Fruit fly (Drosophila melanogaster) whole organism, embryonic: ENCODE measurements around the gene yl.

Experiments used
- Abd-B ChIP-seq: fragments of 200-800 bp; sonication (Bioruptor generic); optimal IDR thresholded peaks from 2 replicates; lab custom pipeline; 2018; ENCODE audit warnings: missing biosample characterization, mild to moderate bottlenecking, missing genetic modification characterization, moderate library complexity
- BEAF-32 ChIP-seq: fragments of 200-800 bp; sonication (Bioruptor generic); optimal IDR thresholded peaks from 3 replicates; lab custom pipeline; 2017; ENCODE audit warnings: missing biosample characterization, missing genetic modification characterization, mild to moderate bottlenecking, moderate library complexity, missing genetic modification reagents
- CG10431 ChIP-seq: fragments of 200-800 bp; sonication (Bioruptor generic); optimal IDR thresholded peaks from 3 replicates; lab custom pipeline; 2018; ENCODE audit warnings: missing biosample characterization, mild to moderate bottlenecking, missing genetic modification characterization
- CG10543 ChIP-seq: fragments of 200-800 bp; sonication (Bioruptor generic); optimal IDR thresholded peaks from 3 replicates; lab custom pipeline; 2017; ENCODE audit warnings: missing biosample characterization, mild to moderate bottlenecking, missing genetic modification characterization, moderate library complexity
- CG11398 ChIP-seq: fragments of 200-800 bp; sonication (Bioruptor generic); optimal IDR thresholded peaks from 2 replicates; lab custom pipeline; 2016; ENCODE audit warnings: missing biosample characterization, missing genetic modification characterization
- CG12104 ChIP-seq: fragments of 200-800 bp; sonication (Bioruptor generic); optimal IDR thresholded peaks from 3 replicates; lab custom pipeline; 2016; ENCODE audit warnings: missing biosample characterization, missing genetic modification characterization
- CG1233 ChIP-seq: fragments of 200-800 bp; sonication (Bioruptor generic); optimal IDR thresholded peaks from 4 replicates; lab custom pipeline; 2018; ENCODE audit warnings: missing biosample characterization, mild to moderate bottlenecking, missing genetic modification characterization
- CG12769 ChIP-seq: fragments of 200-800 bp; sonication (Bioruptor generic); optimal IDR thresholded peaks from 2 replicates; lab custom pipeline; 2019; ENCODE audit warnings: missing biosample characterization, mild to moderate bottlenecking, missing genetic modification characterization, moderate library complexity
- CG14014 ChIP-seq: fragments of 200-800 bp; sonication (Bioruptor generic); IDR thresholded peaks from 2 replicates; pipeline ENCODE4 v1.3.6; 2022; ENCODE audit warnings: missing biosample characterization, missing genetic modification characterization
- CG1792 ChIP-seq: fragments of 200-800 bp; sonication (Bioruptor generic); optimal IDR thresholded peaks from 2 replicates; lab custom pipeline; 2016; ENCODE audit warnings: missing biosample characterization, missing genetic modification characterization
- CG18619 ChIP-seq: fragments of 200-800 bp; sonication (Bioruptor generic); optimal IDR thresholded peaks from 3 replicates; lab custom pipeline; 2017; ENCODE audit warnings: missing biosample characterization, mild to moderate bottlenecking, missing genetic modification characterization
- CG30020 ChIP-seq: fragments of 200-800 bp; optimal IDR thresholded peaks from 2 replicates; lab custom pipeline; 2019; ENCODE audit warnings: missing biosample characterization, mild to moderate bottlenecking, missing genetic modification characterization, moderate library complexity
- CG3065 ChIP-seq: fragments of 200-800 bp; sonication (Bioruptor generic); optimal IDR thresholded peaks from 2 replicates; lab custom pipeline; 2016; ENCODE audit warnings: missing biosample characterization, missing genetic modification characterization
- CG42726 ChIP-seq: fragments of 200-800 bp; sonication (Bioruptor generic); IDR thresholded peaks from 2 replicates; pipeline ENCODE4 v1.3.6; 2022; ENCODE audit warnings: missing biosample characterization, missing genetic modification characterization; ENCODE audit not compliant: partially characterized antibody
- CG4617 ChIP-seq: fragments of 200-800 bp; sonication (Bioruptor generic); optimal IDR thresholded peaks from 3 replicates; lab custom pipeline; 2016; ENCODE audit warnings: missing biosample characterization, missing genetic modification characterization, borderline replicate concordance
- CG6765 ChIP-seq: fragments of 200-800 bp; sonication (Bioruptor generic); optimal IDR thresholded peaks from 3 replicates; lab custom pipeline; 2017; ENCODE audit warnings: missing biosample characterization, mild to moderate bottlenecking, missing genetic modification characterization
- CG8089 ChIP-seq: fragments of 200-800 bp; sonication (Bioruptor generic); optimal IDR thresholded peaks from 3 replicates; lab custom pipeline; 2016; ENCODE audit warnings: missing biosample characterization, missing genetic modification characterization
- CG8944 ChIP-seq: fragments of 200-800 bp; sonication (Bioruptor generic); optimal IDR thresholded peaks from 3 replicates; lab custom pipeline; 2016; ENCODE audit warnings: missing biosample characterization, missing genetic modification characterization
- CG9437 ChIP-seq: fragments of 200-800 bp; sonication (Bioruptor generic); optimal IDR thresholded peaks from 2 replicates; lab custom pipeline; 2018; ENCODE audit warnings: missing biosample characterization, mild to moderate bottlenecking, missing genetic modification characterization
- CoRest ChIP-seq: fragments of 200-800 bp; sonication (Bioruptor generic); optimal IDR thresholded peaks from 3 replicates; lab custom pipeline; 2018; ENCODE audit warnings: missing biosample characterization, mild to moderate bottlenecking, missing genetic modification characterization, moderate library complexity
- CrebB ChIP-seq: fragments of 200-800 bp; sonication (Bioruptor generic); optimal IDR thresholded peaks from 3 replicates; lab custom pipeline; 2018; ENCODE audit warnings: missing biosample characterization, mild to moderate bottlenecking, missing genetic modification characterization
- Ets65A ChIP-seq: fragments of 200-800 bp; sonication (Bioruptor generic); peaks from one replicate; lab custom pipeline; 2016; ENCODE audit warnings: missing biosample characterization, missing genetic modification characterization
- Lhr ChIP-seq: fragments of 200-800 bp; sonication (Bioruptor generic); optimal IDR thresholded peaks from 3 replicates; lab custom pipeline; 2017; ENCODE audit warnings: mild to moderate bottlenecking, missing biosample characterization, missing genetic modification reagents, missing genetic modification characterization
- Lpt ChIP-seq: fragments of >200 bp; optimal IDR thresholded peaks from 2 replicates; lab custom pipeline; 2018; ENCODE audit warnings: missing biosample characterization, missing genetic modification characterization
- Opbp ChIP-seq: fragments of 200-800 bp; sonication (Bioruptor generic); IDR thresholded peaks from 3 replicates; pipeline ENCODE4 v1.3.6; 2022; ENCODE audit warnings: missing biosample characterization, missing genetic modification characterization; ENCODE audit not compliant: partially characterized antibody
- PHDP ChIP-seq: fragments of 200-800 bp; sonication (Bioruptor generic); optimal IDR thresholded peaks from 3 replicates; lab custom pipeline; 2018; ENCODE audit warnings: missing biosample characterization, mild to moderate bottlenecking, missing genetic modification characterization, moderate library complexity
- Side ChIP-seq: fragments of 200-800 bp; sonication (Bioruptor generic); optimal IDR thresholded peaks from 2 replicates; lab custom pipeline; 2016; ENCODE audit warnings: missing biosample characterization, missing genetic modification characterization
- Sin3A ChIP-seq: fragments of >200 bp; optimal IDR thresholded peaks from 2 replicates; lab custom pipeline; 2018
- Sox100B ChIP-seq: fragments of 200-800 bp; sonication (Bioruptor generic); optimal IDR thresholded peaks from 3 replicates; lab custom pipeline; 2018; ENCODE audit warnings: missing biosample characterization, mild to moderate bottlenecking, missing genetic modification characterization
- abd-A ChIP-seq: fragments of 200-800 bp; sonication (Bioruptor generic); optimal IDR thresholded peaks from 3 replicates; lab custom pipeline; 2019; ENCODE audit warnings: missing biosample characterization, mild to moderate bottlenecking, missing genetic modification characterization, moderate library complexity
- al ChIP-seq: fragments of 200-800 bp; sonication (Bioruptor generic); IDR thresholded peaks from 2 replicates; pipeline ENCODE4 v1.3.6; 2022; ENCODE audit warnings: missing biosample characterization, missing genetic modification characterization
- bbx ChIP-seq: fragments of 200-800 bp; sonication (Bioruptor generic); IDR thresholded peaks from 2 replicates; pipeline ENCODE4 v1.3.6; 2022; ENCODE audit warnings: missing biosample characterization, missing genetic modification characterization; ENCODE audit not compliant: partially characterized antibody
- cad ChIP-seq: fragments of >200 bp; optimal IDR thresholded peaks from 2 replicates; lab custom pipeline; 2017; ENCODE audit warnings: missing biosample characterization, missing genetic modification characterization
- caup ChIP-seq: fragments of 200-800 bp; sonication (Bioruptor generic); optimal IDR thresholded peaks from 3 replicates; lab custom pipeline; 2017; ENCODE audit warnings: missing biosample characterization, mild to moderate bottlenecking, missing genetic modification characterization, moderate library complexity; ENCODE audit not compliant: severe bottlenecking
- chn ChIP-seq: fragments of 200-800 bp; sonication (Bioruptor generic); optimal IDR thresholded peaks from 2 replicates; lab custom pipeline; 2016; ENCODE audit warnings: missing biosample characterization, missing genetic modification characterization
- ci ChIP-seq: fragments of 200-800 bp; sonication (Bioruptor generic); IDR thresholded peaks from 3 replicates; pipeline ENCODE4 v1.3.6; 2022; ENCODE audit warnings: missing biosample characterization, missing genetic modification characterization
- crp ChIP-seq, 2 experiments: fragments of 200-800 bp; sonication (Bioruptor generic); optimal IDR thresholded peaks; 2 replicates in 1 of 2; 3 replicates in 1 of 2; lab custom pipeline; 2017; ENCODE audit warnings: missing biosample characterization in 2 of 2, missing genetic modification characterization in 2 of 2, mild to moderate bottlenecking in 1 of 2, moderate library complexity in 1 of 2
- da ChIP-seq: fragments of 200-800 bp; sonication (Bioruptor generic); optimal IDR thresholded peaks from 2 replicates; lab custom pipeline; 2016; ENCODE audit warnings: missing biosample characterization, missing genetic modification characterization
- dysf ChIP-seq: fragments of 200-800 bp; sonication (Bioruptor generic); IDR thresholded peaks from 3 replicates; pipeline ENCODE4 v1.3.6; 2022; ENCODE audit warnings: missing biosample characterization, missing genetic modification characterization
- esg ChIP-seq: fragments of 200-800 bp; sonication (Bioruptor generic); conservative IDR thresholded peaks from 2 replicates; pipeline ENCODE4 v1.3.6; 2022; ENCODE audit warnings: missing biosample characterization, missing genetic modification characterization
- eve ChIP-seq, 2 experiments: fragments of >200 bp; optimal IDR thresholded peaks; 2 replicates each; lab custom pipeline; 2017; ENCODE audit warnings: missing biosample characterization in 2 of 2, missing genetic modification characterization in 2 of 2
- gce ChIP-seq: fragments of 200-800 bp; sonication (Bioruptor generic); IDR thresholded peaks from 3 replicates; pipeline ENCODE4 v1.3.6; 2022; ENCODE audit warnings: missing biosample characterization, missing genetic modification characterization
- gcm ChIP-seq: fragments of 200-800 bp; sonication (Bioruptor generic); optimal IDR thresholded peaks from 2 replicates; lab custom pipeline; 2019; ENCODE audit warnings: missing biosample characterization, mild to moderate bottlenecking, missing genetic modification characterization, moderate library complexity
- grau ChIP-seq: fragments of 200-800 bp; optimal IDR thresholded peaks from 3 replicates; lab custom pipeline; 2019; ENCODE audit warnings: missing biosample characterization, mild to moderate bottlenecking, missing genetic modification characterization, moderate library complexity
- hkb ChIP-seq, 2 experiments: fragments of 200-800 bp in 1 of 2; fragments of >200 bp in 1 of 2; sonication (Bioruptor generic) in 1 of 2; IDR thresholded peaks in 1 of 2; optimal IDR thresholded peaks in 1 of 2; 2 replicates each; pipeline versions ENCODE4 v1.3.6 to Lab custom; 2017 to 2022; ENCODE audit warnings: missing biosample characterization in 1 of 2, missing genetic modification characterization in 1 of 2
- inv ChIP-seq: fragments of 200-800 bp; sonication (Bioruptor generic); IDR thresholded peaks from 2 replicates; pipeline ENCODE4 v1.3.6; 2022; ENCODE audit warnings: missing biosample characterization, missing genetic modification characterization; ENCODE audit not compliant: partially characterized antibody
- row ChIP-seq: fragments of 200-800 bp; sonication (Bioruptor generic); IDR thresholded peaks from 3 replicates; pipeline ENCODE4 v1.3.6; 2022; ENCODE audit warnings: missing biosample characterization, missing genetic modification characterization
- slou ChIP-seq: fragments of 200-800 bp; sonication (Bioruptor generic); optimal IDR thresholded peaks from 3 replicates; lab custom pipeline; 2016; ENCODE audit warnings: missing biosample characterization, missing genetic modification characterization
- tin ChIP-seq: fragments of 200-800 bp; sonication (Bioruptor generic); optimal IDR thresholded peaks from 3 replicates; lab custom pipeline; 2016; ENCODE audit warnings: missing biosample characterization, missing genetic modification characterization
- wor ChIP-seq: fragments of 200-800 bp; sonication (Bioruptor generic); IDR thresholded peaks from 2 replicates; pipeline ENCODE4 v1.3.6; 2022; ENCODE audit warnings: missing biosample characterization, missing genetic modification characterization

yl gene

dm6 chrX:14218045-14218483 is 25.1 kb downstream of the yl start (continued):
- peak; percentile 55 for TF ChIP-seq chn
- no peak for TF ChIP-seq CG10431 (GFP tag; lab: Kevin White, UChicago)
- TF ChIP-seq CG9437 (GFP tag; lab: Kevin White, UChicago) = peak; percentile 75
- TF ChIP-seq gcm (GFP tag; lab: Kevin White, UChicago) = peak; percentile 86
- no peak for TF ChIP-seq bbx
- peak; percentile 40 for TF ChIP-seq CG8089 (GFP tag; lab: Kevin White, UChicago)
- TF ChIP-seq Lhr (GFP tag; lab: Kevin White, UChicago) = peak; percentile 69
- peak; percentile 16 for TF ChIP-seq CG3065 (GFP tag; lab: Kevin White, UChicago)
- TF ChIP-seq BEAF-32 (GFP tag; lab: Kevin White, UChicago) = no peak
- peak; percentile 51 for TF ChIP-seq CG30020 (tag; lab: Kevin White, UChicago)
- peak; percentile 89 for TF ChIP-seq grau (tag; lab: Kevin White, UChicago)
- no peak for TF ChIP-seq CG11398 (GFP tag; lab: Kevin White, UChicago)
- peak; percentile 93 for TF ChIP-seq dysf (GFP tag; lab: Robert Waterston, UW)
- TF ChIP-seq CG14014 (GFP tag; lab: Robert Waterston, UW) = peak; percentile 84
- no peak for TF ChIP-seq CG42726 (GFP tag; lab: Robert Waterston, UW)
- peak; percentile 53 for TF ChIP-seq da (GFP tag; lab: Kevin White, UChicago)
- no peak for TF ChIP-seq CG10543 (GFP tag; lab: Kevin White, UChicago)
- TF ChIP-seq Ets65A (GFP tag; lab: Kevin White, UChicago) = peak; percentile 88
- peak; percentile 83 for TF ChIP-seq CG18619 (GFP tag; lab: Kevin White, UChicago)
- TF ChIP-seq caup = peak; percentile 85
- TF ChIP-seq CoRest (tag; lab: Kevin White, UChicago) = peak; percentile 90
- TF ChIP-seq slou (GFP tag; lab: Kevin White, UChicago) = peak; percentile 82
- peak; percentile 82 for TF ChIP-seq tin (GFP tag; lab: Kevin White, UChicago)
- TF ChIP-seq row (GFP tag; lab: Robert Waterston, UW) = peak; percentile 89
- no peak for TF ChIP-seq abd-A (tag; lab: Kevin White, UChicago)
- TF ChIP-seq Lpt (GFP tag; lab: Kevin White, UChicago) = no peak
- peak; percentile 66 for TF ChIP-seq CG4617 (GFP tag; lab: Kevin White, UChicago)
- peak; percentile 49 for TF ChIP-seq CG1792 (GFP tag; lab: Kevin White, UChicago)
- TF ChIP-seq PHDP (tag; lab: Kevin White, UChicago) = peak; percentile 93
- TF ChIP-seq CG6765 (GFP tag; lab: Kevin White, UChicago) = peak; percentile 72
- TF ChIP-seq wor (GFP tag; lab: Robert Waterston, UW) = peak; percentile 74
- peak; percentile 89 for TF ChIP-seq Sox100B (GFP tag; lab: Kevin White, UChicago)
- TF ChIP-seq al = peak; percentile 84
- peak; percentile 40 for TF ChIP-seq CG12769 (tag; lab: Kevin White, UChicago)
- peak in 1 of 2 experiments; percentile 57 for TF ChIP-seq crp (GFP tag; optimal IDR thresholded peaks at IDR 0.05; lab: Kevin White, UChicago)
- peak; percentile 58 for TF ChIP-seq CG8944 (GFP tag; lab: Kevin White, UChicago)
- TF ChIP-seq esg = peak; percentile 78
- peak; percentile 83 for TF ChIP-seq CG1233 (GFP tag; lab: Kevin White, UChicago)
- no peak for TF ChIP-seq inv (GFP tag; lab: Robert Waterston, UW)
- peak; percentile 81 for TF ChIP-seq CG12104
- peak; percentile 69; the same call in 1 of the 3 replicates for TF ChIP-seq gce (GFP tag; lab: Robert Waterston, UW)
- no peak for TF ChIP-seq Opbp
- peak; percentile 88 for TF ChIP-seq ci (GFP tag; lab: Robert Waterston, UW)
- no peak for TF ChIP-seq eve (GFP tag; optimal IDR thresholded peaks at IDR 0.05; lab: Kevin White, UChicago)
- no peak for TF ChIP-seq Sin3A (lab: Kevin White, UChicago)
- peak; percentile 72 for TF ChIP-seq CrebB (tag; lab: Kevin White, UChicago)
- no peak for TF ChIP-seq cad (GFP tag; lab: Kevin White, UChicago)
- TF ChIP-seq Abd-B (GFP tag; lab: Kevin White, UChicago) = peak; percentile 82
- TF ChIP-seq hkb (optimal IDR thresholded peaks at IDR 0.05; lab: Kevin White, UChicago) = no peak
- peak; percentile 93 for TF ChIP-seq hkb (GFP tag; IDR thresholded peaks at IDR 0.05; lab: Robert Waterston, UW)
- peak; percentile 68 for TF ChIP-seq Side (GFP tag; lab: Kevin White, UChicago)
